Worm (Caenorhabditis elegans): ENCODE measurements around the gene Y39A3B.1.

DNA sequence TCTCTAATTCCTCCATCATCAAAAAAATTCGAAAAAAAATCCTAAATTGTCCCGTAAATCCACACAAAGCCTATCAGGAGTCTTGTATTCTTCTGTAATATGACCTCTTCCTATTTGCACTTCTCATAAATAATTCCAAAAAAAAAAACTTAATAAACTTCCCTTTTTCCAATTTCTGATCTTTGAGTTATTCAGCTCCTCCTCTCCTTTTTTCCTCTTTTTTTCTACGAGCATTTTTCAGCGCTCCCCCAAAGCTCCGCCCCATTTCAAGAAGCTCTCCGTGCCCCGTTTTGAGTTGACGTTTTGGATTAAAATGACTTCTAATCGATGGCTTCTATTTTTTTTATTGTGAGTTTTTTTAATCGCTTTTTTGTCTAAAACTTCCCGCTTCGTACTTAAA is 8.3 kb upstream of the Y39A3B.1 start, which contains the start of gene lgc-42:
- no peak for TF ChIP-seq nhr-11 (tag; optimal IDR thresholded peaks at IDR 0.05)
- no peak for TF ChIP-seq fos-1 (tag; optimal IDR thresholded peaks at IDR 0.05)
- TF ChIP-seq snpc-4 (tag; optimal IDR thresholded peaks at IDR 0.05) = no peak
- no peak for TF ChIP-seq ama-1 (optimal IDR thresholded peaks at IDR 0.05)
- no peak for TF ChIP-seq egl-27 (tag; optimal IDR thresholded peaks at IDR 0.05)
- no peak for TF ChIP-seq zag-1 (tag; optimal IDR thresholded peaks at IDR 0.05)
- no peak for TF ChIP-seq ceh-8 (GFP tag; optimal IDR thresholded peaks at IDR 0.05)
- TF ChIP-seq skn-1 (tag; optimal IDR thresholded peaks at IDR 0.05) = no peak
- TF ChIP-seq lin-13 (GFP tag; optimal IDR thresholded peaks at IDR 0.05) = no peak
- TF ChIP-seq nhr-76 (tag; optimal IDR thresholded peaks at IDR 0.05) = no peak
- no peak for TF ChIP-seq mep-1 (tag; optimal IDR thresholded peaks at IDR 0.05)
- no peak for TF ChIP-seq sptf-1 (tag; optimal IDR thresholded peaks at IDR 0.05)
- no peak for TF ChIP-seq mdl-1 (tag; optimal IDR thresholded peaks at IDR 0.05)
